Worm (Caenorhabditis elegans) whole organism, late embryonic: ENCODE results near the gene alh-3.

Experiments used
- dmd-4 ChIP-seq: sonication (generic microtip); optimal IDR thresholded peaks from 2 replicates; lab custom pipeline; 2016; ENCODE audit warnings: borderline replicate concordance, missing genetic modification characterization, missing compliant biosample characterization
- nfya-1 ChIP-seq: sonication (generic microtip); optimal IDR thresholded peaks from 2 replicates; lab custom pipeline; 2017; ENCODE audit warnings: missing genetic modification characterization, mild to moderate bottlenecking, missing compliant biosample characterization, antibody characterized with exemption, moderate library complexity
- npax-4 ChIP-seq: sonication (generic microtip); optimal IDR thresholded peaks from 2 replicates; lab custom pipeline; 2016; ENCODE audit warnings: missing genetic modification characterization, missing compliant biosample characterization
- ref-2 ChIP-seq: sonication (generic microtip); optimal IDR thresholded peaks from 2 replicates; lab custom pipeline; 2016; ENCODE audit warnings: missing genetic modification characterization, missing compliant biosample characterization

DNA sequence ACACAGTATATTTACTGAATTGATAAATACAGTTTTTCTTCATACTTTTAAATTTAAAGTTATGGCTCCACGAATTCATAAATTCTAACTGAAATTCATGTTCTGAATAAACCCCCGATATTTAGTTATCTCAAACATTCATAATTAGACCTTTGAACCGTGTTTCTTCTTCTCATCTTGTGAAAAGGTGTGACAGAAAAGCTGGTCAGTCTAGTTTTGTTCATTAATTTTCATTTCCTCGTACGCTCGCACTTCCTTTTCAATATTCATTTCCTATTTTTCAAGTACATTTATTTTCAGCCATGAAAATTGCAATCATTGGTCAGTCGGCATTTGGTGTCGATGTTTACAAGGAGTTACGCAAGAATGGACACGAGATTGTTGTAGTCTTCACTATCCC, at the start of gene alh-3:
- no peak for TF ChIP-seq dmd-4 (tag; lab: Kevin White, UChicago)
- TF ChIP-seq ref-2 (tag; lab: Kevin White, UChicago), result no peak
- no peak for TF ChIP-seq npax-4
- TF ChIP-seq nfya-1, result no peak
